Worm (Caenorhabditis elegans) whole organism, mixed stage, embryonic: ENCODE measurements around the gene pgp-13.

Experiments used
- M03D4.4 ChIP-seq: sonication (generic microtip); optimal IDR thresholded peaks from 2 replicates; lab custom pipeline; 2017; ENCODE audit warnings: mild to moderate bottlenecking, missing genetic modification characterization, missing compliant biosample characterization
- bed-3 ChIP-seq: fragments of 200-800 bp; sonication (Bioruptor generic); optimal IDR thresholded peaks from 3 replicates; lab custom pipeline; 2018; ENCODE audit warnings: mild to moderate bottlenecking, missing genetic modification characterization, moderate library complexity, missing compliant biosample characterization
- blmp-1 ChIP-seq: fragments of 150-350 bp; optimal IDR thresholded peaks from 2 replicates; lab custom pipeline; 2014; ENCODE audit warnings: missing biosample characterization, missing genetic modification characterization
- ceh-43 ChIP-seq: fragments of 200-800 bp; sonication (Bioruptor generic); optimal IDR thresholded peaks from 2 replicates; lab custom pipeline; 2018; ENCODE audit warnings: mild to moderate bottlenecking, missing genetic modification characterization, moderate library complexity, missing compliant biosample characterization
- ceh-83 ChIP-seq: fragments of 200-800 bp; sonication (Bioruptor generic); optimal IDR thresholded peaks from 2 replicates; lab custom pipeline; 2018; ENCODE audit warnings: mild to moderate bottlenecking, missing genetic modification characterization, missing compliant biosample characterization
- ces-1 ChIP-seq: fragments of 150-350 bp; optimal IDR thresholded peaks from 2 replicates; lab custom pipeline; 2014; ENCODE audit warnings: missing biosample characterization, missing genetic modification reagents, missing genetic modification characterization
- cnd-1 ChIP-seq: fragments of 200-800 bp; sonication (Bioruptor generic); optimal IDR thresholded peaks from 2 replicates; lab custom pipeline; 2018; ENCODE audit warnings: mild to moderate bottlenecking, missing genetic modification characterization, missing compliant biosample characterization
- drap-1 ChIP-seq: fragments of 200-800 bp; sonication (Bioruptor generic); optimal IDR thresholded peaks from 3 replicates; lab custom pipeline; 2018; ENCODE audit warnings: mild to moderate bottlenecking, missing genetic modification characterization, missing compliant biosample characterization
- elt-3 ChIP-seq: fragments of 150-350 bp; optimal IDR thresholded peaks from 2 replicates; lab custom pipeline; 2014; ENCODE audit warnings: missing biosample characterization, missing genetic modification characterization
- flh-1 ChIP-seq: fragments of 200-800 bp; sonication (Bioruptor generic); optimal IDR thresholded peaks from 2 replicates; lab custom pipeline; 2018; ENCODE audit warnings: mild to moderate bottlenecking, missing genetic modification characterization, moderate library complexity, missing compliant biosample characterization
- ham-2 ChIP-seq: fragments of 200-800 bp; sonication (Bioruptor generic); optimal IDR thresholded peaks from 2 replicates; lab custom pipeline; 2018; ENCODE audit warnings: mild to moderate bottlenecking, missing genetic modification characterization, missing compliant biosample characterization
- lin-32 ChIP-seq: fragments of 200-800 bp; sonication (Bioruptor generic); optimal IDR thresholded peaks from 2 replicates; lab custom pipeline; 2018; ENCODE audit warnings: mild to moderate bottlenecking, missing genetic modification characterization, missing compliant biosample characterization
- lsy-2 ChIP-seq: fragments of 150-350 bp; optimal IDR thresholded peaks from 2 replicates; lab custom pipeline; 2014; ENCODE audit warnings: missing biosample characterization, missing genetic modification characterization
- mab-5 ChIP-seq: fragments of 150-350 bp; optimal IDR thresholded peaks from 2 replicates; lab custom pipeline; 2014; ENCODE audit warnings: missing biosample characterization, missing genetic modification characterization
- mls-2 ChIP-seq: sonication (generic microtip); optimal IDR thresholded peaks from 2 replicates; lab custom pipeline; 2016; ENCODE audit warnings: mild to moderate bottlenecking, missing genetic modification characterization, moderate library complexity, missing compliant biosample characterization
- nhr-12 ChIP-seq: fragments of 150-350 bp; optimal IDR thresholded peaks from 2 replicates; lab custom pipeline; 2014; ENCODE audit warnings: missing biosample characterization, missing genetic modification characterization
- nhr-2 ChIP-seq: fragments of 150-350 bp; optimal IDR thresholded peaks from 2 replicates; lab custom pipeline; 2014; ENCODE audit warnings: missing biosample characterization, missing genetic modification characterization
- nhr-28 ChIP-seq: fragments of 150-350 bp; optimal IDR thresholded peaks from 2 replicates; lab custom pipeline; 2014; ENCODE audit warnings: missing biosample characterization, missing genetic modification characterization
- pha-4 ChIP-seq: fragments of 150-350 bp; optimal IDR thresholded peaks from 2 replicates; lab custom pipeline; 2018; ENCODE audit warnings: missing biosample characterization, missing genetic modification reagents, missing genetic modification characterization
- sem-2 ChIP-seq: fragments of 200-800 bp; sonication (Bioruptor generic); optimal IDR thresholded peaks from 2 replicates; lab custom pipeline; 2018; ENCODE audit warnings: mild to moderate bottlenecking, missing genetic modification characterization, missing compliant biosample characterization
- snpc-4 ChIP-seq: fragments of 150-350 bp; optimal IDR thresholded peaks from 2 replicates; lab custom pipeline; 2014; ENCODE audit warnings: missing biosample characterization, missing genetic modification characterization
- sptf-1 ChIP-seq: sonication (generic microtip); optimal IDR thresholded peaks from 2 replicates; lab custom pipeline; 2017; ENCODE audit warnings: mild to moderate bottlenecking, missing genetic modification characterization, moderate library complexity, missing compliant biosample characterization
- tbx-8 ChIP-seq: fragments of 200-800 bp; sonication (Bioruptor generic); optimal IDR thresholded peaks from 2 replicates; lab custom pipeline; 2018; ENCODE audit warnings: mild to moderate bottlenecking, missing genetic modification characterization, moderate library complexity, missing compliant biosample characterization
- unc-120 ChIP-seq: sonication (generic microtip); optimal IDR thresholded peaks from 2 replicates; lab custom pipeline; 2017; ENCODE audit warnings: missing genetic modification characterization, missing compliant biosample characterization; ENCODE audit not compliant: poor library complexity, severe bottlenecking
- unc-39 ChIP-seq: fragments of 150-350 bp; optimal IDR thresholded peaks from 2 replicates; lab custom pipeline; 2014; ENCODE audit warnings: missing biosample characterization, missing genetic modification characterization

Gene pgp-13

DNA sequence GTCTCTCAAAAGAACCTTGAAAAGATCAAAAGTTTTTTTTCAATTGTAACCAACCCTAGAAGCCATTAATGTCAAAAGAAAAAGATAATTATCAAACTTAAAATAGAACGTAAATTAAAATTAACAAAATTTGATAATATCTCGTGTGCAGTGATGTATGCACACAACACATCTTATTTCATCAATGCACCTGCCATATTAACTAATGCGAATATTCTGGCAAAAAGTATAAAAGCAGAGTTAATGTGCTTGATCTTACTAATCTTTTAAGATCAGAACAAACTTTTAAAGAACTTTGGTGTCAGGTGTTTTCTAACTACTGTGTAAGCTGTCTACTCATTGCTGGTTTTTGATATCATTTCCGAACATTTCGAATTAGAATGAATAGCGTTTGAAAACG is 35.8 kb upstream of the pgp-13 start:
- TF ChIP-seq lin-32 (GFP tag; lab: Kevin White, UChicago): no peak
- TF ChIP-seq ceh-43 (GFP tag; lab: Kevin White, UChicago): no peak
- TF ChIP-seq M03D4.4 (tag; lab: Kevin White, UChicago): no peak
- TF ChIP-seq snpc-4 (tag; lab: Kevin White, UChicago): no peak
- no peak for TF ChIP-seq pha-4 (tag; lab: Kevin White, UChicago)
- no peak for TF ChIP-seq mls-2
- no peak for TF ChIP-seq nhr-2 (tag; lab: Kevin White, UChicago)
- TF ChIP-seq nhr-12 (tag; lab: Kevin White, UChicago): no peak
- no peak for TF ChIP-seq cnd-1 (tag; lab: Kevin White, UChicago)

DNA sequence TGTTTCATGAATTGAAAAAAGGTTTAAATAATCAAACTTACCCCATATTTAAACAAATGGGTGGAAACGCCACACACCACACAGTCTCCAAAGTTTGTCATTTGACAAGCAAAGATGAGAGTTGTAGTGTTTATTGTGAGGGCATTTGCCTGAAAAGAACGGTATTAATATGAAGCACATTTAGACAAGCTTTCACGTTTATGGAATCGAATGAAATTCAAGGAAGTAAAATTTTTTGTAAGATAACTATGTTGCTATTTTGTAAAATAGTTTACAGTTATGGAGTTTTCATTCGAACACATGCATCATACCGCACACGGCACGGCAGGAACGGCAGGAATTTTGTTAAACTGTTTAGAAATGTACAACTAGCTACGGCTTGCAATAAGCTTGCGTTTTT is 33.8 kb upstream of the pgp-13 start, which contains the start of gene nhr-272:
Gene nhr-272, minus strand, starts transcription at position 101 of the 400 bp plus-strand sequence.
- TF ChIP-seq sptf-1 (tag; lab: Kevin White, UChicago) (no peak), mab-5 (tag; lab: Kevin White, UChicago) (no peak), ham-2 (GFP tag; lab: Kevin White, UChicago) (no peak)

DNA sequence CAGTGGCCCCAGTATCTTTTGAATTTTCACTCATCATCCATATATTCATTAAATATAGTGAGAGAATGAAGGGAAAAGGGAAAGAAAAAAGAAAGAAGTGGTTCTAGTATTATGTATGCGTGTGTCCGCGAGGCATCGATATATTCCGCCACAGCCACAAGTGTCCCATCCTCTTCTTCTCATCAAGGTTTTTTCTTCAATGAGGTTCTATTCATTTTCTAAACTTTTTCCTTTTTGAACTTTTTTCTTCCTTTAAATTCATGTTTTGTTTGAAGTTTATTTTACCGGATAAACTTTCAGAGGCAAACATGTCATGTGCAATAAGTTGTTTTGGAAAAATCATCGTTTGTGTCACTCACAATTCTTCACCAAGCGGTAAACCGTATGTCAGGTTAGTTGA is 26.2 kb upstream of the pgp-13 start, which contains the start of gene rgs-2:
Gene rgs-2, plus strand, starts transcription at position 301 of the 400 bp plus-strand sequence.
- no peak for TF ChIP-seq blmp-1 (tag; lab: Kevin White, UChicago)
- TF ChIP-seq ceh-43 (GFP tag; lab: Kevin White, UChicago): no peak
- no peak for TF ChIP-seq flh-1 (GFP tag; lab: Kevin White, UChicago)
- TF ChIP-seq tbx-8 (GFP tag; lab: Kevin White, UChicago): no peak
- TF ChIP-seq nhr-28 (tag; lab: Kevin White, UChicago): no peak
- no peak for TF ChIP-seq elt-3 (tag; lab: Kevin White, UChicago)
- TF ChIP-seq snpc-4 (tag; lab: Kevin White, UChicago): no peak
- no peak for TF ChIP-seq drap-1
- TF ChIP-seq pha-4 (tag; lab: Kevin White, UChicago): no peak
- no peak for TF ChIP-seq sem-2 (GFP tag; lab: Kevin White, UChicago)
- TF ChIP-seq lsy-2: no peak
- no peak for TF ChIP-seq M03D4.4 (tag; lab: Kevin White, UChicago)
- TF ChIP-seq mls-2: no peak
- TF ChIP-seq ceh-83: no peak

DNA sequence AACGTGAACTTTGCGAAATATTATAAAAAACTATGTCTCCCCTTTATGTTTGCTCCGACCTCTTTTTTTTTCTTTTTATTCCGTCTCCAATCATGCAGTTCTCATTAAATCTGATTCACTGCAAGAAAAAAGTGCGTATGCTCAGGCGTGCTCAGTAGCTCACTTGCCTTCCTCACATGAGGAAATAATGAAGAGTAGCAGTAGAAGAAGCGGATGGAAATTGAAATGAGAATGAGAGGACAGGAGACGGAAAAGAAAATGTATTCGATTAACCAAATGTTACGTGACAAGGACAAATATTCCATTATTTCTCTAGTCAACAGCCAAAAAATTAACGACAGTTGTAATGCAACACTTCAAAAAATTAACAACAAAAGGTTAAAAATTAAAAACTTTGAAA is 25.5 kb upstream of the pgp-13 start:
- TF ChIP-seq ces-1 (GFP tag; lab: Kevin White, UChicago): peak; percentile 54
- no peak for TF ChIP-seq bed-3 (GFP tag; lab: Kevin White, UChicago)
- no peak for TF ChIP-seq nhr-12 (tag; lab: Kevin White, UChicago)
- no peak for TF ChIP-seq pha-4 (tag; lab: Kevin White, UChicago)
- TF ChIP-seq, all 35 proteins: peak for 1

DNA sequence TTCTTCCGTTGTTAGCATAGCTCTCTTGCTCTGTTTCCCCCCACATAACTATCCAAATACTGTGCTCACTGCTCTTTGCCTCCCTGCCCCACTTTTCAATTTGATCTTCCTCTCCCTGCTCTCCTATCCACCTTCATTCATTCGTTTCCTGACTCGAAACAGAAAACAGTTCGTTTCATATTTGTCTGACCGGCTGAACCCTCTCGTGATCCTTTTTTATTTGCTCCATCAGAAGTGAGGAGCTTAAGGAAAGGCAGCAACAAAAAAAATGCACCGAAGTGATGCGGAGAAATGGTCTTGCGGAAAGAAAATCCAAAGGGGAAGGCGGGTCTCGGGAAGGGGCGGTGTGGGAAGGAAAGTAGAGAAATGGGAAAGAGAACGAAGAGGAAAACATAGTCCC is 17.1 kb upstream of the pgp-13 start:
- TF ChIP-seq drap-1 (no peak), pha-4 (tag; lab: Kevin White, UChicago) (no peak), unc-39 (no peak)

DNA sequence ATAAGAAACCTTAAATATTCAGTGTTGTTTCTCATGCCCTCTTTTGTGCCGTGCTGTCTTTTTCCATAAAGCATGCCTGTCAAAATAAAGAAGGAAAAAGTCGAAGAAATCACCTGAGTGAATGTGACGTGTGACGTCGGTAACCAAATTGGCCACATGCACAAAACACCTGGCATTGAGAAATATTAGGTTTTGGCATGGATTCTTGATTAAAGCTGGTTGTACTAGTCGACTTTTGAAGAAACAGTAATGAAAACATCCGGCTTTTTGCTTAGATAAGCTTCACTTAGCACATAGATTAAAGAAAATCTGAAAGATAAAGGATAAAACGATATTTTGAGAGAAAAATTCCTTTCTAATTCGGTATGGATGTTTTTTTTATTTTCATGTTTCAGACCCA is 12.4 kb upstream of the pgp-13 start:
- TF ChIP-seq bed-3 (GFP tag; lab: Kevin White, UChicago): no peak

DNA sequence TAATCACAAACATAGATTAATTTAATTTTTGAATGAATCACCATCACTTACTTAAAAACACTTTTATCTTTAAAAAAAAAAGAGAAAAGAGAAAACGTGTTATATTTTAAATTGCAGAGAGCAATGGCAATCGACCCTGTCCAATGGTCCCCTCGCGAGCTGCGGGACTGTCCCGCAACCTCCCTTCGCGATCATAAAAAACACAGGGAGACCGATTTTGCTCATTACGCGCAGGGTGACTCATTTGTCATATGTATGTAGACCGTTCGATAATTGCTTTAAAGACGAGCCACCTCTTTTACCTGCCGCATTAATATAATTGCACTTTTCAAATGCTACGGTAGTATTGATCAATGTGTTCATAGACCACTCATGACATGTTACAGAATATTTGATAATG is 8.5 kb upstream of the pgp-13 start:
- TF ChIP-seq lsy-2 (no peak), ham-2 (GFP tag; lab: Kevin White, UChicago) (no peak), cnd-1 (tag; lab: Kevin White, UChicago) (no peak), nhr-28 (tag; lab: Kevin White, UChicago) (no peak), unc-120 (tag; lab: Kevin White, UChicago) (no peak)
